Fruit fly (Drosophila melanogaster): ENCODE data around the gene Sac1.

Gene Sac1

DNA sequence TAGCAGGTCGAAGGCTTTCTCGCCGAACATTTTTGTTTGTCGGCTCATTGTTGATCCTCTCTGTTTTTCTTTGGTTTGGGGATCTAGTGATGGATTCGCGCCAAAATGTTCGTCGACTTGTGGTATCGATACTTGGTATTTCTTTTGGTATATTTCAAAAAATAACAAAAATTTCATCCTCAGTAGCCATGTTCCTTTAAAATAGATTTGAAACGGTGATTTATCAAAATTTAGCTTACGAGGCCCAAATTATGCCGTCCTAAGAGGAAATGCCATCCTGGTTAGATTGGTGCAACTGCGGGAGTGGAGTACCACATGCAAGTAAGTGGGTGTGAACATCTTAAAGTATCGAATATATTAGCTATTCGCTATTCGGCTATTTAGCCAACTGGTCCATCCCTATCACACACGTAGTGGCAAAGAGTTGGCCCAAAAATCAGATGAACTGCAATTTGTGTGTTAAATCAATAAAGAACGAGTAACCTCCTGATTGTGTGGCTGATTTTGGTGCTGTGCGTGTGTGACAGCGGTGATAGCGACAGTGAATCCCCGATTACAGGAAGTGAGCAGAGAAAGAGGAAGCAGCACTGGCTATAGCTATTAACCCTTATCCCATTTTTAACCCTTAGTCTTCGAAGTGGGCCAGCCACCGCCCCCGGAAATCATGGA lies at the start of gene Sac1, which contains the start of gene Psf1 (continued):
- TF ChIP-seq sc (optimal IDR thresholded peaks at IDR 0.05) (no peak), sc (GFP tag; optimal IDR thresholded peaks at IDR 0.05) (no peak), dati (GFP tag; IDR thresholded peaks at IDR 0.05) (no peak), E2f2 (GFP tag; IDR thresholded peaks at IDR 0.05) (0 out of 2 replicates have a peak, but pooled peaks have one; percentile 15), CG4282 (GFP tag; optimal IDR thresholded peaks at IDR 0.05) (no peak), CG14710 (tag; optimal IDR thresholded peaks at IDR 0.05) (peak; percentile 81), gt (GFP tag; IDR thresholded peaks at IDR 0.05) (no peak), CG17385 (GFP tag; optimal IDR thresholded peaks at IDR 0.05) (peak; percentile 79), Ets65A (GFP tag) (peak; percentile 96), CG15514 (GFP tag; optimal IDR thresholded peaks at IDR 0.05) (peak; percentile 56), chif (GFP tag; optimal IDR thresholded peaks at IDR 0.05) (peak; percentile 49 to 63), CG12942 (GFP tag; optimal IDR thresholded peaks at IDR 0.05) (peak; percentile 8), CG13424 (tag; optimal IDR thresholded peaks at IDR 0.05) (peak; percentile 57), CoRest (tag; optimal IDR thresholded peaks at IDR 0.05) (peak; percentile 71), CG18599 (GFP tag; optimal IDR thresholded peaks at IDR 0.05) (no peak), Med (GFP tag) (peak; percentile 88), CG7786 (GFP tag; optimal IDR thresholded peaks at IDR 0.05) (peak; percentile 55), Rfx (GFP tag; IDR thresholded peaks at IDR 0.05) (peak; percentile 60; the same call in 1 of the 2 replicates), ato (GFP tag; IDR thresholded peaks at IDR 0.05; ENCODE audit: partially characterized antibody) (peak; percentile 46; the same call in 1 of the 2 replicates), BtbVII (GFP tag; optimal IDR thresholded peaks at IDR 0.05) (no peak), CG31224 (GFP tag; IDR thresholded peaks at IDR 0.05) (no peak), CHES-1-like (GFP tag; optimal IDR thresholded peaks at IDR 0.05) (peak; percentile 66), corto (GFP tag; optimal IDR thresholded peaks at IDR 0.05) (no peak), Deaf1 (tag; optimal IDR thresholded peaks at IDR 0.05) (no peak), fru (optimal IDR thresholded peaks at IDR 0.05) (no peak), CG8359 (GFP tag; optimal IDR thresholded peaks at IDR 0.05; ENCODE audit: borderline replicate concordance) (no peak), CG13296 (GFP tag; optimal IDR thresholded peaks at IDR 0.05) (peak; percentile 4), CG33557 (GFP tag; optimal IDR thresholded peaks at IDR 0.05) (peak; percentile 50), unpg (GFP tag; optimal IDR thresholded peaks at IDR 0.05) (no peak), Sox102F (GFP tag; optimal IDR thresholded peaks at IDR 0.05) (peak; percentile 32), CG1603 (tag; optimal IDR thresholded peaks at IDR 0.05) (peak; percentile 71), CG43689 (GFP tag; IDR thresholded peaks at IDR 0.05) (no peak), CG7987 (GFP tag; optimal IDR thresholded peaks at IDR 0.05) (no peak), BEAF-32 (GFP tag; optimal IDR thresholded peaks at IDR 0.05) (peak; percentile 97), gem (tag; optimal IDR thresholded peaks at IDR 0.05) (no peak), CG4617 (GFP tag; optimal IDR thresholded peaks at IDR 0.05; ENCODE audit: borderline replicate concordance) (peak; percentile 94), NfI (GFP tag; optimal IDR thresholded peaks at IDR 0.05) (peak; percentile 53), exex (tag; optimal IDR thresholded peaks at IDR 0.05) (no peak), ash1 (GFP tag; optimal IDR thresholded peaks at IDR 0.05) (no peak), CG3838 (GFP tag; optimal IDR thresholded peaks at IDR 0.05) (no peak), Mes4 (GFP tag; optimal IDR thresholded peaks at IDR 0.05) (peak; percentile 35), CG10565 (GFP tag; optimal IDR thresholded peaks at IDR 0.05) (no peak), CG14050 (GFP tag; IDR thresholded peaks at IDR 0.05) (no peak), lola (GFP tag; optimal IDR thresholded peaks at IDR 0.05) (peak in 1 of 3 experiments; percentile 53), CG11398 (GFP tag; optimal IDR thresholded peaks at IDR 0.05) (no peak), luna (GFP tag; optimal IDR thresholded peaks at IDR 0.05) (no peak), az2 (GFP tag; optimal IDR thresholded peaks at IDR 0.05) (no peak), Antp (GFP tag; optimal IDR thresholded peaks at IDR 0.05) (peak; percentile 72), rib (GFP tag; IDR thresholded peaks at IDR 0.05) (no peak)

All from whole organism, embryonic.